Worm (Caenorhabditis elegans) whole organism, L3 larva: Measurements from ENCODE around the gene srab-11.

ENCODE experiments used
- ama-1 ChIP-seq: fragments of 150-350 bp; optimal IDR thresholded peaks from 2 replicates; lab custom pipeline; 2018
- ceh-82 ChIP-seq: fragments of 150-350 bp; optimal IDR thresholded peaks from 2 replicates; lab custom pipeline; 2014; ENCODE audit warnings: missing biosample characterization, missing genetic modification characterization
- egl-27 ChIP-seq: sonication (generic microtip); optimal IDR thresholded peaks from 4 replicates; lab custom pipeline; 2017; ENCODE audit warnings: missing biosample characterization, missing genetic modification reagents, missing genetic modification characterization
- lin-15B ChIP-seq: fragments of 150-350 bp; optimal IDR thresholded peaks from 2 replicates; lab custom pipeline; 2014; ENCODE audit warnings: missing biosample characterization, missing genetic modification characterization
- nhr-12 ChIP-seq: fragments of 150-350 bp; optimal IDR thresholded peaks from 2 replicates; lab custom pipeline; 2014; ENCODE audit warnings: missing biosample characterization, missing genetic modification characterization
- nhr-237 ChIP-seq: fragments of 150-350 bp; optimal IDR thresholded peaks from 2 replicates; lab custom pipeline; 2014; ENCODE audit warnings: missing biosample characterization, missing genetic modification characterization
- nhr-25 ChIP-seq: sonication (generic microtip); optimal IDR thresholded peaks from 2 replicates; lab custom pipeline; 2017; ENCODE audit warnings: missing biosample characterization, missing genetic modification characterization
- pha-4 ChIP-seq: fragments of 150-350 bp; optimal IDR thresholded peaks from 2 replicates; lab custom pipeline; 2014; ENCODE audit warnings: missing biosample characterization, missing genetic modification reagents, missing genetic modification characterization
- zag-1 ChIP-seq: fragments of 150-350 bp; optimal IDR thresholded peaks from 2 replicates; lab custom pipeline; 2014; ENCODE audit warnings: missing biosample characterization, missing genetic modification characterization

ce11 chrV:3185855-3186254 is 39.0 kb upstream of the srab-11 start:
- TF ChIP-seq zag-1 (tag; lab: Kevin White, UChicago) (no peak), nhr-237 (tag; lab: Kevin White, UChicago) (no peak), lin-15B (tag; lab: Kevin White, UChicago) (no peak), ama-1 (lab: Kevin White, UChicago) (no peak), nhr-12 (tag; lab: Kevin White, UChicago) (no peak), ceh-82 (tag; lab: Kevin White, UChicago) (no peak), egl-27 (no peak), nhr-25 (tag; lab: Kevin White, UChicago) (no peak), pha-4 (tag; lab: Kevin White, UChicago) (no peak)
